Worm (Caenorhabditis elegans) whole organism, late embryonic: ENCODE data around the gene Y54G11A.4.

ENCODE experiments used
- elt-2 ChIP-seq: sonication (generic microtip); optimal IDR thresholded peaks from 2 replicates; lab custom pipeline; 2016; ENCODE audit warnings: missing genetic modification reagents, missing genetic modification characterization, missing compliant biosample characterization
- elt-4 ChIP-seq: sonication (generic microtip); optimal IDR thresholded peaks from 2 replicates; lab custom pipeline; 2016; ENCODE audit warnings: missing genetic modification characterization, missing compliant biosample characterization
- ets-4 ChIP-seq: sonication (generic microtip); optimal IDR thresholded peaks from 2 replicates; lab custom pipeline; 2016; ENCODE audit warnings: missing genetic modification characterization, missing compliant biosample characterization
- fkh-6 ChIP-seq: sonication (generic microtip); optimal IDR thresholded peaks from 2 replicates; lab custom pipeline; 2016; ENCODE audit warnings: missing genetic modification characterization, missing compliant biosample characterization
- hlh-30 ChIP-seq: sonication (generic microtip); optimal IDR thresholded peaks from 2 replicates; lab custom pipeline; 2017; ENCODE audit warnings: antibody characterized with exemption, missing genetic modification characterization, missing compliant biosample characterization; ENCODE audit not compliant: insufficient read depth
- nfya-1 ChIP-seq: sonication (generic microtip); optimal IDR thresholded peaks from 2 replicates; lab custom pipeline; 2017; ENCODE audit warnings: missing genetic modification characterization, mild to moderate bottlenecking, missing compliant biosample characterization, antibody characterized with exemption, moderate library complexity
- pat-9 ChIP-seq: fragments of 200-800 bp; sonication (Bioruptor generic); optimal IDR thresholded peaks from 2 replicates; lab custom pipeline; 2018; ENCODE audit warnings: mild to moderate bottlenecking, missing genetic modification characterization, moderate library complexity, missing compliant biosample characterization
- pax-1 ChIP-seq: fragments of 150-350 bp; optimal IDR thresholded peaks from 2 replicates; lab custom pipeline; 2014; ENCODE audit warnings: missing biosample characterization, missing genetic modification characterization
- pqm-1 ChIP-seq: sonication (generic microtip); optimal IDR thresholded peaks from 2 replicates; lab custom pipeline; 2016; ENCODE audit warnings: missing genetic modification characterization, missing compliant biosample characterization
- syd-9 ChIP-seq: sonication (generic microtip); optimal IDR thresholded peaks from 2 replicates; lab custom pipeline; 2016; ENCODE audit warnings: mild to moderate bottlenecking, missing genetic modification characterization, moderate library complexity, missing compliant biosample characterization

- TF ChIP-seq pax-1 (tag; lab: Kevin White, UChicago) (no peak), nfya-1 (tag; lab: Kevin White, UChicago) (peak; percentile 76), hlh-30 (tag; lab: Kevin White, UChicago) (peak; percentile 66), elt-4 (tag; lab: Kevin White, UChicago) (no peak), fkh-6 (tag; lab: Kevin White, UChicago) (no peak), ets-4 (tag; lab: Kevin White, UChicago) (no peak), pat-9 (tag; lab: Kevin White, UChicago) (no peak), elt-2 (tag; lab: Kevin White, UChicago) (no peak), pqm-1 (no peak), syd-9 (tag; lab: Kevin White, UChicago) (no peak)
Measured at ce11 chrII:14249489-14249888, 43.1 kb upstream of the Y54G11A.4 start.
